Fruit fly (Drosophila melanogaster) whole organism, embryonic: ENCODE measurements around the gene CG15414.
A peak's percentile ranks its signal among the peaks of the same experiment; 100 is the strongest.

Source experiments
- ATbp ChIP-seq: fragments of 200-800 bp; sonication (Bioruptor generic); optimal IDR thresholded peaks from 2 replicates; lab custom pipeline; 2017; ENCODE audit warnings: missing biosample characterization, mild to moderate bottlenecking, missing genetic modification characterization, missing genetic modification reagents
- Asciz ChIP-seq: fragments of 200-800 bp; sonication (Bioruptor generic); optimal IDR thresholded peaks from 2 replicates; lab custom pipeline; 2017; ENCODE audit warnings: missing biosample characterization, mild to moderate bottlenecking, missing genetic modification characterization, missing genetic modification reagents
- CG10366 ChIP-seq: fragments of 200-800 bp; sonication (Bioruptor generic); IDR thresholded peaks from 2 replicates; pipeline ENCODE4 v1.3.6; 2022; ENCODE audit warnings: missing biosample characterization, missing genetic modification characterization
- CG10431 ChIP-seq: fragments of 200-800 bp; sonication (Bioruptor generic); optimal IDR thresholded peaks from 3 replicates; lab custom pipeline; 2018; ENCODE audit warnings: missing biosample characterization, mild to moderate bottlenecking, missing genetic modification characterization
- CG13287 ChIP-seq: fragments of 200-800 bp; sonication (Bioruptor generic); IDR thresholded peaks from 2 replicates; pipeline ENCODE4 v1.3.6; 2022; ENCODE audit warnings: missing biosample characterization, missing genetic modification characterization; ENCODE audit not compliant: partially characterized antibody
- CG14050 ChIP-seq: fragments of 200-800 bp; sonication (Bioruptor generic); IDR thresholded peaks from 3 replicates; pipeline ENCODE4 v1.3.6; 2022; ENCODE audit warnings: missing biosample characterization, missing genetic modification characterization
- CG14710 ChIP-seq: fragments of 200-800 bp; sonication (Bioruptor generic); optimal IDR thresholded peaks from 3 replicates; lab custom pipeline; 2019; ENCODE audit warnings: missing biosample characterization, mild to moderate bottlenecking, missing genetic modification characterization, moderate library complexity
- CG15269 ChIP-seq: fragments of 200-800 bp; sonication (Bioruptor generic); optimal IDR thresholded peaks from 2 replicates; lab custom pipeline; 2018; ENCODE audit warnings: missing biosample characterization, mild to moderate bottlenecking, missing genetic modification characterization, moderate library complexity
- CG15601 ChIP-seq: fragments of 200-800 bp; sonication (Bioruptor generic); optimal IDR thresholded peaks from 3 replicates; lab custom pipeline; 2019; ENCODE audit warnings: missing biosample characterization, mild to moderate bottlenecking, missing genetic modification characterization, moderate library complexity
- CG2199 ChIP-seq: fragments of 200-800 bp; sonication (Bioruptor generic); IDR thresholded peaks from 3 replicates; pipeline ENCODE4 v1.3.6; 2022; ENCODE audit warnings: missing biosample characterization, missing genetic modification characterization
- CG33557 ChIP-seq: fragments of 200-800 bp; sonication (Bioruptor generic); optimal IDR thresholded peaks from 2 replicates; lab custom pipeline; 2019; ENCODE audit warnings: missing biosample characterization, mild to moderate bottlenecking, missing genetic modification characterization, moderate library complexity
- CG4328 ChIP-seq: fragments of 200-800 bp; sonication (Bioruptor generic); optimal IDR thresholded peaks from 3 replicates; lab custom pipeline; 2017; ENCODE audit warnings: missing biosample characterization, missing genetic modification reagents, missing genetic modification characterization
- CG4360 ChIP-seq: fragments of 200-800 bp; sonication (Bioruptor generic); IDR thresholded peaks from 2 replicates; pipeline ENCODE4 v1.3.6; 2022; ENCODE audit warnings: missing biosample characterization, missing genetic modification characterization
- CG6683 ChIP-seq: fragments of 200-800 bp; sonication (Bioruptor generic); optimal IDR thresholded peaks from 2 replicates; lab custom pipeline; 2017; ENCODE audit warnings: missing biosample characterization, mild to moderate bottlenecking, missing genetic modification characterization, missing genetic modification reagents
- CG7357 ChIP-seq: fragments of 200-800 bp; sonication (Bioruptor generic); IDR thresholded peaks from 3 replicates; pipeline ENCODE4 v1.3.6; 2022; ENCODE audit warnings: missing biosample characterization, missing genetic modification characterization
- CG7745 ChIP-seq: fragments of 200-800 bp; sonication (Bioruptor generic); optimal IDR thresholded peaks from 2 replicates; lab custom pipeline; 2018; ENCODE audit warnings: missing biosample characterization, mild to moderate bottlenecking, missing genetic modification characterization, moderate library complexity
- CG8765 ChIP-seq: fragments of 200-800 bp; sonication (Bioruptor generic); IDR thresholded peaks from 2 replicates; pipeline ENCODE4 v1.3.6; 2022; ENCODE audit warnings: missing biosample characterization, missing genetic modification characterization
- CG9437 ChIP-seq: fragments of 200-800 bp; sonication (Bioruptor generic); optimal IDR thresholded peaks from 2 replicates; lab custom pipeline; 2018; ENCODE audit warnings: missing biosample characterization, mild to moderate bottlenecking, missing genetic modification characterization
- CHES-1-like ChIP-seq: fragments of 200-800 bp; sonication (Bioruptor generic); optimal IDR thresholded peaks from 2 replicates; lab custom pipeline; 2016; ENCODE audit warnings: missing biosample characterization, missing genetic modification characterization
- Dp ChIP-seq: fragments of 200-800 bp; sonication (Bioruptor generic); optimal IDR thresholded peaks from 2 replicates; lab custom pipeline; 2018; ENCODE audit warnings: missing biosample characterization, mild to moderate bottlenecking, missing genetic modification characterization, moderate library complexity
- Dref ChIP-seq: fragments of 200-800 bp; sonication (Bioruptor generic); IDR thresholded peaks from 2 replicates; pipeline ENCODE4 v1.3.6; 2022; ENCODE audit warnings: missing biosample characterization, missing genetic modification characterization
- GATAe ChIP-seq: fragments of 200-800 bp; sonication (Bioruptor generic); conservative IDR thresholded peaks from 2 replicates; pipeline ENCODE4 v1.3.6; 2022; ENCODE audit warnings: missing biosample characterization, missing genetic modification characterization
- HHEX ChIP-seq: fragments of 200-800 bp; sonication (Bioruptor generic); optimal IDR thresholded peaks from 3 replicates; lab custom pipeline; 2017; ENCODE audit warnings: missing biosample characterization, mild to moderate bottlenecking, missing genetic modification characterization, missing genetic modification reagents
- HLH3B ChIP-seq: fragments of 200-800 bp; sonication (Bioruptor generic); IDR thresholded peaks from 2 replicates; pipeline ENCODE4 v1.3.6; 2022; ENCODE audit warnings: missing biosample characterization, missing genetic modification characterization
- HmgZ ChIP-seq: fragments of 200-800 bp; sonication (Bioruptor generic); optimal IDR thresholded peaks from 2 replicates; lab custom pipeline; 2018; ENCODE audit warnings: missing biosample characterization, mild to moderate bottlenecking, missing genetic modification characterization
- Lim3 ChIP-seq: fragments of 200-800 bp; sonication (Bioruptor generic); IDR thresholded peaks from 2 replicates; pipeline ENCODE4 v1.3.6; 2022; ENCODE audit warnings: missing biosample characterization, missing genetic modification characterization
- Nf-YC ChIP-seq: fragments of 200-800 bp; optimal IDR thresholded peaks from 3 replicates; lab custom pipeline; 2019; ENCODE audit warnings: missing biosample characterization, mild to moderate bottlenecking, missing genetic modification characterization, moderate library complexity
- Ptx1 ChIP-seq: fragments of 200-800 bp; sonication (Bioruptor generic); IDR thresholded peaks from 2 replicates; pipeline ENCODE4 v1.3.6; 2022; ENCODE audit warnings: missing biosample characterization, missing genetic modification characterization
- Side ChIP-seq: fragments of 200-800 bp; sonication (Bioruptor generic); optimal IDR thresholded peaks from 2 replicates; lab custom pipeline; 2016; ENCODE audit warnings: missing biosample characterization, missing genetic modification characterization
- Sry-δ ChIP-seq: fragments of 200-800 bp; sonication (Bioruptor generic); optimal IDR thresholded peaks from 2 replicates; lab custom pipeline; 2016; ENCODE audit warnings: missing biosample characterization, missing genetic modification characterization
- aop ChIP-seq: fragments of 200-800 bp; sonication (Bioruptor generic); IDR thresholded peaks from 2 replicates; pipeline ENCODE4 v1.3.6; 2022; ENCODE audit warnings: missing biosample characterization, missing genetic modification characterization
- bcd ChIP-seq: fragments of 200-800 bp; sonication (Bioruptor generic); optimal IDR thresholded peaks from 2 replicates; lab custom pipeline; 2017; ENCODE audit warnings: missing biosample characterization, mild to moderate bottlenecking, missing genetic modification characterization
- dysf ChIP-seq: fragments of 200-800 bp; sonication (Bioruptor generic); IDR thresholded peaks from 3 replicates; pipeline ENCODE4 v1.3.6; 2022; ENCODE audit warnings: missing biosample characterization, missing genetic modification characterization
- ems ChIP-seq: fragments of 200-800 bp; sonication (Bioruptor generic); optimal IDR thresholded peaks from 3 replicates; lab custom pipeline; 2016; ENCODE audit warnings: missing biosample characterization, missing genetic modification characterization
- fru ChIP-seq: fragments of >200 bp; optimal IDR thresholded peaks from 2 replicates; lab custom pipeline; 2017
- ftz-f1 ChIP-seq: fragments of 200-800 bp; sonication (Bioruptor generic); optimal IDR thresholded peaks from 2 replicates; lab custom pipeline; 2016; ENCODE audit warnings: missing biosample characterization, missing genetic modification characterization
- gcm ChIP-seq: fragments of 200-800 bp; sonication (Bioruptor generic); optimal IDR thresholded peaks from 2 replicates; lab custom pipeline; 2019; ENCODE audit warnings: missing biosample characterization, mild to moderate bottlenecking, missing genetic modification characterization, moderate library complexity
- ham ChIP-seq: fragments of 200-800 bp; sonication (Bioruptor generic); IDR thresholded peaks from 2 replicates; pipeline ENCODE4 v1.3.6; 2022; ENCODE audit warnings: missing biosample characterization, missing genetic modification characterization
- pfk ChIP-seq: fragments of 200-800 bp; sonication (Bioruptor generic); optimal IDR thresholded peaks from 2 replicates; lab custom pipeline; 2018; ENCODE audit warnings: missing biosample characterization, mild to moderate bottlenecking, missing genetic modification characterization, moderate library complexity
- pho ChIP-seq: fragments of 200-800 bp; sonication (Bioruptor generic); optimal IDR thresholded peaks from 2 replicates; lab custom pipeline; 2016; ENCODE audit warnings: missing biosample characterization, missing genetic modification characterization
- pita ChIP-seq: fragments of 200-800 bp; sonication (Bioruptor generic); optimal IDR thresholded peaks from 2 replicates; lab custom pipeline; 2017; ENCODE audit warnings: missing biosample characterization, mild to moderate bottlenecking, missing genetic modification characterization
- rib ChIP-seq: fragments of 200-800 bp; sonication (Bioruptor generic); IDR thresholded peaks from 2 replicates; pipeline ENCODE4 v1.3.6; 2022; ENCODE audit warnings: missing biosample characterization, missing genetic modification characterization
- sr ChIP-seq: fragments of 200-800 bp; sonication (Bioruptor generic); IDR thresholded peaks from 3 replicates; pipeline ENCODE4 v1.3.6; 2022; ENCODE audit warnings: missing biosample characterization, missing genetic modification characterization
- stwl ChIP-seq: fragments of 200-800 bp; sonication (Bioruptor generic); optimal IDR thresholded peaks from 3 replicates; lab custom pipeline; 2018; ENCODE audit warnings: missing biosample characterization, mild to moderate bottlenecking, missing genetic modification characterization, moderate library complexity
- tup ChIP-seq: fragments of 200-800 bp; sonication (Bioruptor generic); optimal IDR thresholded peaks from 2 replicates; lab custom pipeline; 2016; ENCODE audit warnings: missing biosample characterization, mild to moderate bottlenecking, missing genetic modification characterization, moderate library complexity
- twi ChIP-seq: fragments of 200-800 bp; optimal IDR thresholded peaks from 2 replicates; lab custom pipeline; 2019; ENCODE audit warnings: missing biosample characterization, mild to moderate bottlenecking, missing genetic modification characterization, moderate library complexity
- unpg ChIP-seq: fragments of 200-800 bp; sonication (Bioruptor generic); optimal IDR thresholded peaks from 3 replicates; lab custom pipeline; 2018; ENCODE audit warnings: missing biosample characterization, mild to moderate bottlenecking, missing genetic modification characterization, moderate library complexity
- usp ChIP-seq: fragments of >200 bp; optimal IDR thresholded peaks from 2 replicates; lab custom pipeline; 2017; ENCODE audit warnings: missing biosample characterization, missing genetic modification characterization
- vfl ChIP-seq: fragments of 200-800 bp; sonication (Bioruptor generic); optimal IDR thresholded peaks from 2 replicates; lab custom pipeline; 2016; ENCODE audit warnings: missing biosample characterization, missing genetic modification characterization

The CG15414 gene

DNA sequence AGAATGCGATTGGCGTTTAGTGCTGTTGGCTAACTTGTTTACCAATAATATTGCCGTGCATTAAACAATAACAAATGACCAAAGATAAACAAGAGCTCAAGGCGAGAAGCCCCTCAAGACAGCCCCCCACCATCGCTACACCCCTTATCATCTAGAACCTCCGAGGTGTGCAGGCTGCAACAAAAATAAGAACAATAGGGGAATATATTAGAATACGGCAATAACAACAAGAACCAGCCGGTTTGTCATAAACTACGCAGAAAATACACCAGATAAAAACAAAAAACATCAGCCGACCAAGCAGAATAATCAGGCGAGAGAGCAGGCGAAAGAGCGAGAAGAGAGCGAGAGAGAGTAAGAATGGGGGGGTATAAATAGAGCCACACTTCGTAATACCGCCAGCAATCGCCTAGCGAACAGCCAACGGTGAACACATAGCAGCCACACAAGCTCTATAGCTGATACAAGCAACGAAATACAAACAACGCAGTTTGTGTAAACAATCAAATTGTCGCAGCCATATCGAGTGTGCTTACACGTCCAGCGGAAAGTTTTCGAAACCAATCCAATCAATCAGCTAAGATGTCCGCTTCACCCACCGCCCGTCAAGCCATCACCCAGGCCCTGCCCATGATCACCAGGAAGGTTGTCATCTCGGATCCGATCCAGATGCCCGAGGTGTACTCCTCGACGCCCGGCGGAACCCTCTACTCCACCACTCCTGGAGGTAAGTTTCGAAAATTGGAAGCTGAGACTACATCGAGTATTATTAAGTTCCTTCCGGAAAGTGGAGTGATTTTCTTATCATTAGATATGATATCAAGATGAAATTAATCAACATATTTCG, 12.6 kb downstream of the CG15414 start, which contains the start of gene Thor (continued):
- no peak for TF ChIP-seq CG10366
- TF ChIP-seq CG7745 (tag; lab: Kevin White, UChicago): no peak
- TF ChIP-seq pfk (GFP tag; lab: Kevin White, UChicago): peak; percentile 29
- peak; percentile 78 for TF ChIP-seq HHEX (GFP tag; lab: Kevin White, UChicago)
- no peak for TF ChIP-seq CG8765 (GFP tag; lab: Robert Waterston, UW)
- peak; percentile 80 for TF ChIP-seq HmgZ (tag; lab: Kevin White, UChicago)
- peak; percentile 80 for TF ChIP-seq CHES-1-like (GFP tag; lab: Kevin White, UChicago)
- TF ChIP-seq CG15601 (tag; lab: Kevin White, UChicago): peak; percentile 36
- TF ChIP-seq ems (GFP tag; lab: Kevin White, UChicago): peak; percentile 27
- TF ChIP-seq Dref (GFP tag; lab: Robert Waterston, UW): no peak
- TF ChIP-seq stwl (tag; lab: Kevin White, UChicago): no peak
- TF ChIP-seq vfl (GFP tag; lab: Kevin White, UChicago): peak; percentile 59
- TF ChIP-seq ham (GFP tag; lab: Robert Waterston, UW): no peak; the same call in 1 of the 2 replicates
- TF ChIP-seq twi: peak; percentile 0
- peak; percentile 50; the same call in 1 of the 3 replicates for TF ChIP-seq CG14050 (GFP tag; lab: Robert Waterston, UW)
- TF ChIP-seq gcm (GFP tag; lab: Kevin White, UChicago): peak; percentile 41
- TF ChIP-seq CG13287 (GFP tag; lab: Robert Waterston, UW): peak; percentile 58
- peak; percentile 11 for TF ChIP-seq Sry-δ (GFP tag; lab: Kevin White, UChicago)
- no peak for TF ChIP-seq pita (GFP tag; lab: Kevin White, UChicago)
- peak; percentile 88 for TF ChIP-seq CG2199 (GFP tag; lab: Robert Waterston, UW)
- TF ChIP-seq dysf: peak; percentile 56; the same call in 2 of the 3 replicates
- peak; percentile 58 for TF ChIP-seq ftz-f1 (GFP tag; lab: Kevin White, UChicago)
- TF ChIP-seq CG33557 (GFP tag; lab: Kevin White, UChicago): peak; percentile 75
- peak; percentile 87 for TF ChIP-seq Side (GFP tag; lab: Kevin White, UChicago)
- TF ChIP-seq Asciz (GFP tag; lab: Kevin White, UChicago): peak; percentile 66
- TF ChIP-seq Nf-YC (tag; lab: Kevin White, UChicago): peak; percentile 71
- peak; percentile 59 for TF ChIP-seq CG15269
- no peak for TF ChIP-seq Ptx1 (GFP tag; lab: Robert Waterston, UW)
- TF ChIP-seq usp (GFP tag; lab: Kevin White, UChicago): no peak
- peak; percentile 72 for TF ChIP-seq CG4328
- TF ChIP-seq pho (GFP tag; lab: Kevin White, UChicago): peak; percentile 80
- TF ChIP-seq bcd (GFP tag; lab: Kevin White, UChicago): peak; percentile 77
- peak; percentile 84 for TF ChIP-seq sr
- TF ChIP-seq Lim3 (GFP tag; lab: Robert Waterston, UW): no peak
- TF ChIP-seq CG14710: peak; percentile 25
- TF ChIP-seq rib (GFP tag; lab: Robert Waterston, UW): peak; percentile 88
- TF ChIP-seq CG6683 (GFP tag; lab: Kevin White, UChicago): peak; percentile 51
- peak; percentile 81 for TF ChIP-seq aop (GFP tag; lab: Robert Waterston, UW)
- peak; percentile 79 for TF ChIP-seq CG4360 (GFP tag; lab: Robert Waterston, UW)
- TF ChIP-seq ATbp (GFP tag; lab: Kevin White, UChicago): peak; percentile 74
- TF ChIP-seq unpg (GFP tag; lab: Kevin White, UChicago): peak; percentile 55
- TF ChIP-seq CG7357 (GFP tag; lab: Robert Waterston, UW): no peak
- TF ChIP-seq CG10431 (GFP tag; lab: Kevin White, UChicago): peak; percentile 84
- TF ChIP-seq Dp (GFP tag; lab: Kevin White, UChicago): no peak
- no peak for TF ChIP-seq fru (lab: Kevin White, UChicago)
- TF ChIP-seq tup (GFP tag; lab: Kevin White, UChicago): peak; percentile 63
- TF ChIP-seq CG9437 (GFP tag; lab: Kevin White, UChicago): no peak
- TF ChIP-seq HLH3B (GFP tag; lab: Robert Waterston, UW): peak; percentile 66; the same call in 1 of the 2 replicates
- TF ChIP-seq GATAe (GFP tag; lab: Robert Waterston, UW): no peak
